Worm (Caenorhabditis elegans) whole organism, L4 larva: ENCODE data around the gene dnj-11.

Experiments
- D1046.2 ChIP-seq: fragments of 200-800 bp; sonication (Bioruptor generic); IDR thresholded peaks from 2 replicates; pipeline ENCODE4 v1.3.6; 2022; ENCODE audit warnings: missing genetic modification characterization, missing compliant biosample characterization
- F44E2.7 ChIP-seq: fragments of 200-800 bp; sonication (Bioruptor generic); IDR thresholded peaks from 2 replicates; pipeline ENCODE4 v2.1.2; 2022; ENCODE audit warnings: missing genetic modification characterization, missing compliant biosample characterization
- Y48G9A.11 ChIP-seq: fragments of 200-800 bp; sonication (Bioruptor generic); IDR thresholded peaks from 2 replicates; pipeline ENCODE4 v1.3.6; 2022; ENCODE audit warnings: missing genetic modification reagents, missing genetic modification characterization, missing compliant biosample characterization
- ZK337.2 ChIP-seq: fragments of 200-800 bp; sonication (Bioruptor generic); IDR thresholded peaks from 2 replicates; pipeline ENCODE4 v1.3.6; 2022; ENCODE audit warnings: missing genetic modification reagents, missing genetic modification characterization, missing compliant biosample characterization
- ZK546.5 ChIP-seq, 2 experiments: sonication (generic microtip); optimal IDR thresholded peaks; 2 replicates each; lab custom pipeline; 2017; ENCODE audit warnings: missing biosample characterization in 2 of 2, missing genetic modification characterization in 2 of 2
- aha-1 ChIP-seq: fragments of 150-350 bp; peaks from one replicate; lab custom pipeline; 2014; ENCODE audit warnings: missing biosample characterization, missing genetic modification characterization
- ama-1 ChIP-seq: fragments of 150-350 bp; optimal IDR thresholded peaks from 2 replicates; lab custom pipeline; 2014; ENCODE audit warnings: inconsistent platforms, mixed read lengths
- ceh-28 ChIP-seq: fragments of 150-350 bp; optimal IDR thresholded peaks from 2 replicates; lab custom pipeline; 2014; ENCODE audit warnings: missing biosample characterization, missing genetic modification reagents, missing genetic modification characterization
- ceh-62 ChIP-seq: sonication (generic microtip); optimal IDR thresholded peaks from 2 replicates; lab custom pipeline; 2017; ENCODE audit warnings: missing biosample characterization, missing genetic modification characterization
- cey-2 ChIP-seq: sonication (generic microtip); optimal IDR thresholded peaks from 3 replicates; lab custom pipeline; 2017; ENCODE audit warnings: missing genetic modification characterization, mild to moderate bottlenecking, missing compliant biosample characterization, antibody characterized with exemption, borderline replicate concordance; ENCODE audit not compliant: insufficient read depth
- daf-12 ChIP-seq: fragments of 150-350 bp; optimal IDR thresholded peaks from 2 replicates; lab custom pipeline; 2014; ENCODE audit warnings: missing biosample characterization, missing genetic modification reagents, missing genetic modification characterization
- daf-16 ChIP-seq, 3 experiments: sonication (generic microtip); optimal IDR thresholded peaks; 2 replicates each; lab custom pipeline; 2016 to 2017; ENCODE audit warnings: missing genetic modification characterization in 3 of 3, missing genetic modification reagents in 3 of 3, mild to moderate bottlenecking in 2 of 3, missing compliant biosample characterization in 2 of 3, missing biosample characterization in 1 of 3, moderate library complexity in 1 of 3
- dmd-6 ChIP-seq: fragments of 200-800 bp; sonication (Bioruptor generic); IDR thresholded peaks from 2 replicates; pipeline ENCODE4 v1.3.6; 2022; ENCODE audit warnings: missing genetic modification reagents, missing genetic modification characterization, missing compliant biosample characterization
- dve-1 ChIP-seq: sonication (generic microtip); optimal IDR thresholded peaks from 2 replicates; lab custom pipeline; 2017; ENCODE audit warnings: antibody characterized with exemption, mild to moderate bottlenecking, missing genetic modification characterization, missing compliant biosample characterization; ENCODE audit not compliant: insufficient read depth
- gei-8 ChIP-seq: fragments of 200-800 bp; sonication (Bioruptor generic); optimal IDR thresholded peaks from 2 replicates; lab custom pipeline; 2018; ENCODE audit warnings: mild to moderate bottlenecking, missing genetic modification characterization, missing compliant biosample characterization
- hif-1 ChIP-seq, 2 experiments: sonication (generic microtip); optimal IDR thresholded peaks; 2 replicates each; lab custom pipeline; 2016 to 2017; ENCODE audit warnings: missing compliant biosample characterization in 2 of 2, missing genetic modification characterization in 2 of 2, missing genetic modification reagents in 2 of 2, missing genotype in 2 of 2, mild to moderate bottlenecking in 1 of 2
- hlh-11 ChIP-seq: fragments of 200-800 bp; sonication (Bioruptor generic); optimal IDR thresholded peaks from 2 replicates; lab custom pipeline; 2018; ENCODE audit warnings: mild to moderate bottlenecking, missing genetic modification characterization, missing compliant biosample characterization
- hlh-30 ChIP-seq: sonication (generic microtip); optimal IDR thresholded peaks from 2 replicates; lab custom pipeline; 2017; ENCODE audit warnings: antibody characterized with exemption, mild to moderate bottlenecking, missing genetic modification characterization, missing compliant biosample characterization; ENCODE audit not compliant: insufficient read depth
- hmg-1.1 ChIP-seq: fragments of 200-800 bp; sonication (Bioruptor generic); IDR thresholded peaks from 2 replicates; pipeline ENCODE4 v1.3.6; 2022; ENCODE audit warnings: missing genetic modification reagents, missing genetic modification characterization, missing compliant biosample characterization
- jun-1 ChIP-seq: fragments of 150-350 bp; optimal IDR thresholded peaks from 2 replicates; lab custom pipeline; 2014; ENCODE audit warnings: missing biosample characterization, missing genetic modification reagents, missing genetic modification characterization
- lin-15B ChIP-seq: fragments of 150-350 bp; sonication (generic microtip); optimal IDR thresholded peaks from 3 replicates; lab custom pipeline; 2014; ENCODE audit warnings: missing biosample characterization, missing genetic modification characterization
- lin-38 ChIP-seq: fragments of 200-800 bp; sonication (Bioruptor generic); IDR thresholded peaks from 2 replicates; pipeline ENCODE4 v1.3.6; 2022; ENCODE audit warnings: missing genetic modification reagents, missing genetic modification characterization, missing compliant biosample characterization
- lsy-2 ChIP-seq, 2 experiments: fragments of 150-350 bp in 1 of 2; sonication (generic microtip) in 1 of 2; optimal IDR thresholded peaks; 2 replicates each; lab custom pipeline; 2014 to 2017; ENCODE audit warnings: missing biosample characterization in 2 of 2, missing genetic modification characterization in 2 of 2
- madf-5 ChIP-seq, 2 experiments: fragments of 200-800 bp; sonication (Bioruptor generic); IDR thresholded peaks; 2 replicates each; pipeline ENCODE4 v1.3.6; 2022; ENCODE audit warnings: missing compliant biosample characterization in 2 of 2, missing genetic modification characterization in 2 of 2
- mep-1 ChIP-seq: fragments of 150-350 bp; sonication (generic microtip); optimal IDR thresholded peaks from 3 replicates; lab custom pipeline; 2014; ENCODE audit warnings: missing biosample characterization, missing genetic modification characterization
- mes-2 ChIP-seq: sonication (generic microtip); optimal IDR thresholded peaks from 2 replicates; lab custom pipeline; 2016; ENCODE audit warnings: missing genotype, mild to moderate bottlenecking, missing genetic modification characterization, missing compliant biosample characterization; ENCODE audit not compliant: poor library complexity, severe bottlenecking
- mxl-3 ChIP-seq: fragments of 200-800 bp; sonication (Bioruptor generic); optimal IDR thresholded peaks from 2 replicates; lab custom pipeline; 2018; ENCODE audit warnings: mild to moderate bottlenecking, missing genetic modification characterization, missing compliant biosample characterization
- nhr-10 ChIP-seq: fragments of 150-350 bp; optimal IDR thresholded peaks from 2 replicates; lab custom pipeline; 2014; ENCODE audit warnings: missing biosample characterization, missing genetic modification characterization
- nhr-111 ChIP-seq: fragments of 200-800 bp; sonication (Bioruptor generic); optimal IDR thresholded peaks from 2 replicates; lab custom pipeline; 2018; ENCODE audit warnings: mild to moderate bottlenecking, missing genetic modification characterization, missing compliant biosample characterization
- nhr-28 ChIP-seq: fragments of 150-350 bp; optimal IDR thresholded peaks from 2 replicates; lab custom pipeline; 2014; ENCODE audit warnings: missing biosample characterization, missing genetic modification characterization
- nhr-6 ChIP-seq: fragments of 150-350 bp; optimal IDR thresholded peaks from 2 replicates; lab custom pipeline; 2014; ENCODE audit warnings: missing biosample characterization, missing genetic modification characterization
- nhr-76 ChIP-seq: fragments of 150-350 bp; optimal IDR thresholded peaks from 2 replicates; lab custom pipeline; 2014; ENCODE audit warnings: missing biosample characterization, missing genetic modification characterization
- pha-4 ChIP-seq, 2 experiments: fragments of 150-350 bp in 1 of 2; fragments of 200-800 bp in 1 of 2; sonication (Bioruptor generic) in 1 of 2; IDR thresholded peaks in 1 of 2; optimal IDR thresholded peaks in 1 of 2; 2 replicates each; pipeline versions ENCODE4 v1.3.6 to Lab custom; 2014 to 2022; ENCODE audit warnings: missing genetic modification characterization in 2 of 2, missing genetic modification reagents in 2 of 2, missing biosample characterization in 1 of 2, missing compliant biosample characterization in 1 of 2
- php-3 ChIP-seq: fragments of 200-800 bp; sonication (Bioruptor generic); IDR thresholded peaks from 2 replicates; pipeline ENCODE4 v1.3.6; 2022; ENCODE audit warnings: missing genetic modification reagents, missing genetic modification characterization, missing compliant biosample characterization
- pqm-1 ChIP-seq: sonication (generic microtip); optimal IDR thresholded peaks from 2 replicates; lab custom pipeline; 2017; ENCODE audit warnings: missing biosample characterization, missing genetic modification characterization
- saeg-2 ChIP-seq: fragments of 200-800 bp; sonication (Bioruptor generic); IDR thresholded peaks from 2 replicates; pipeline ENCODE4 v1.3.6; 2022; ENCODE audit warnings: missing genetic modification reagents, missing genetic modification characterization, missing compliant biosample characterization
- set-16 ChIP-seq: fragments of 200-800 bp; sonication (Bioruptor generic); IDR thresholded peaks from 2 replicates; pipeline ENCODE4 v1.3.6; 2022; ENCODE audit warnings: missing genetic modification reagents, missing genetic modification characterization, missing compliant biosample characterization
- snpc-1.2 ChIP-seq: fragments of 200-800 bp; sonication (Bioruptor generic); IDR thresholded peaks from 2 replicates; pipeline ENCODE4 v1.3.6; 2022; ENCODE audit warnings: missing genetic modification reagents, missing genetic modification characterization, missing compliant biosample characterization
- tag-97 ChIP-seq: fragments of 200-800 bp; sonication (Bioruptor generic); IDR thresholded peaks from 2 replicates; pipeline ENCODE4 v1.3.6; 2022; ENCODE audit warnings: missing genetic modification characterization, missing compliant biosample characterization
- unc-62 ChIP-seq, 3 experiments: fragments of 150-350 bp in 1 of 3; sonication (generic microtip); optimal IDR thresholded peaks in 2 of 3; peaks in 1 of 3; 1 replicate in 1 of 3; 2 replicates in 2 of 3; lab custom pipeline; 2014 to 2017; ENCODE audit warnings: missing biosample characterization in 3 of 3, missing genetic modification characterization in 3 of 3, missing genetic modification reagents in 3 of 3, missing genotype in 1 of 3
- vab-7 ChIP-seq: fragments of 200-800 bp; sonication (Bioruptor generic); IDR thresholded peaks from 2 replicates; pipeline ENCODE4 v1.3.6; 2022; ENCODE audit warnings: missing genetic modification reagents, missing genetic modification characterization, missing compliant biosample characterization
- zfp-3 ChIP-seq: fragments of 200-800 bp; sonication (Bioruptor generic); conservative IDR thresholded peaks from 2 replicates; pipeline ENCODE4 v1.3.6; 2022; ENCODE audit warnings: missing genetic modification reagents, missing genetic modification characterization, missing compliant biosample characterization
- zip-2 ChIP-seq: fragments of 150-350 bp; optimal IDR thresholded peaks from 2 replicates; lab custom pipeline; 2014; ENCODE audit warnings: missing biosample characterization, missing genetic modification characterization

Gene dnj-11

ce11 chrIV:6607059-6607458, 21.4 kb downstream of the dnj-11 start:
- TF ChIP-seq unc-62 (GFP tag; optimal IDR thresholded peaks at IDR 0.05 in 1 of 2; lab: Kevin White, UChicago) (peak in 1 of 2 experiments; percentile 50), unc-62 (tag; optimal IDR thresholded peaks at IDR 0.05; lab: Kevin White, UChicago) (no peak), nhr-28 (tag; lab: Kevin White, UChicago) (peak; percentile 99), aha-1 (peak; percentile 77), D1046.2 (GFP tag; lab: Robert Waterston, UW) (no peak), daf-16 (GFP tag; optimal IDR thresholded peaks at IDR 0.05; lab: Kevin White, UChicago) (no peak), daf-16 (tag; optimal IDR thresholded peaks at IDR 0.05; lab: Kevin White, UChicago) (peak; percentile 3), jun-1 (tag; lab: Kevin White, UChicago) (no peak), nhr-76 (tag; lab: Kevin White, UChicago) (no peak), pqm-1 (peak; percentile 18), cey-2 (no peak), saeg-2 (GFP tag; lab: Robert Waterston, UW) (no peak)

ce11 chrIV:6613296-6613695, 27.6 kb downstream of the dnj-11 start, which contains the start of gene drh-1:
TSS of gene drh-1 (minus strand) at chrIV:6613353.
- TF ChIP-seq daf-12 (tag; lab: Kevin White, UChicago): no peak
- TF ChIP-seq mes-2 (tag; lab: Kevin White, UChicago): peak; percentile 46
- TF ChIP-seq lin-38: peak; percentile 68
- TF ChIP-seq hif-1 (tag; optimal IDR thresholded peaks at IDR 0.05; lab: Kevin White, UChicago): no peak
- TF ChIP-seq F44E2.7: no peak
- peak; percentile 18 for TF ChIP-seq nhr-6 (tag; lab: Kevin White, UChicago)
- peak; percentile 73 for TF ChIP-seq snpc-1.2 (GFP tag; lab: Robert Waterston, UW)
- peak; percentile 44 for TF ChIP-seq dve-1 (tag; lab: Kevin White, UChicago)
- no peak for TF ChIP-seq daf-16 (GFP tag; optimal IDR thresholded peaks at IDR 0.05; lab: Kevin White, UChicago)
- TF ChIP-seq daf-16 (tag; optimal IDR thresholded peaks at IDR 0.05; lab: Kevin White, UChicago): peak; percentile 22
- peak in 1 of 2 experiments; percentile 65 for TF ChIP-seq lsy-2 (tag; optimal IDR thresholded peaks at IDR 0.05; lab: Kevin White, UChicago)

- TF ChIP-seq lin-38: peak; percentile 54
- no peak for TF ChIP-seq tag-97 (GFP tag; lab: Robert Waterston, UW)
- TF ChIP-seq hlh-30 (tag; lab: Kevin White, UChicago): peak; percentile 62
- no peak for TF ChIP-seq nhr-76 (tag; lab: Kevin White, UChicago)
- TF ChIP-seq daf-16 (GFP tag; optimal IDR thresholded peaks at IDR 0.05; lab: Kevin White, UChicago): no peak
- TF ChIP-seq daf-16 (tag; optimal IDR thresholded peaks at IDR 0.05; lab: Kevin White, UChicago): peak; percentile 26
- TF ChIP-seq mxl-3 (GFP tag; lab: Kevin White, UChicago): peak; percentile 17
- peak in 1 of 2 experiments; percentile 34 for TF ChIP-seq lsy-2 (tag; optimal IDR thresholded peaks at IDR 0.05; lab: Kevin White, UChicago)
- peak; percentile 72 for TF ChIP-seq hlh-11
- no peak for TF ChIP-seq ama-1 (lab: Kevin White, UChicago)
- peak; percentile 28 for TF ChIP-seq dve-1 (tag; lab: Kevin White, UChicago)
- no peak for TF ChIP-seq zip-2
- no peak for TF ChIP-seq nhr-111 (GFP tag; lab: Kevin White, UChicago)
- peak in 1 of 2 experiments; percentile 12 for TF ChIP-seq hif-1 (tag; optimal IDR thresholded peaks at IDR 0.05; lab: Kevin White, UChicago)
- no peak for TF ChIP-seq ceh-28 (tag; lab: Kevin White, UChicago)
- peak; percentile 18; the same call in 1 of the 2 replicates for TF ChIP-seq dmd-6
- TF ChIP-seq pha-4 (GFP tag; IDR thresholded peaks at IDR 0.05; lab: Robert Waterston, UW): peak; percentile 52; the same call in 1 of the 2 replicates
- TF ChIP-seq pha-4 (tag; optimal IDR thresholded peaks at IDR 0.05; lab: Kevin White, UChicago): no peak
- no peak for TF ChIP-seq php-3 (GFP tag; lab: Robert Waterston, UW)
- TF ChIP-seq mep-1: peak; percentile 29
Observed at ce11 chrIV:6618607-6619006, 32.9 kb downstream of the dnj-11 start.

ce11 chrIV:6621252-6621651, 35.6 kb downstream of the dnj-11 start, which contains the start of gene C01B10.3:
TSS of gene C01B10.3 (minus strand) at chrIV:6621352.
- TF ChIP-seq Y48G9A.11 (no peak), vab-7 (GFP tag; lab: Robert Waterston, UW) (no peak), ZK337.2 (GFP tag; lab: Robert Waterston, UW) (no peak), gei-8 (GFP tag; lab: Kevin White, UChicago) (no peak), madf-5 (GFP tag; IDR thresholded peaks at IDR 0.05; lab: Robert Waterston, UW) (no peak), nhr-10 (tag; lab: Kevin White, UChicago) (no peak), zfp-3 (no peak), pha-4 (GFP tag; IDR thresholded peaks at IDR 0.05; lab: Robert Waterston, UW) (no peak), pha-4 (tag; optimal IDR thresholded peaks at IDR 0.05; lab: Kevin White, UChicago) (no peak), hmg-1.1 (no peak), set-16 (GFP tag; lab: Robert Waterston, UW) (no peak), ZK546.5 (tag; optimal IDR thresholded peaks at IDR 0.05; lab: Kevin White, UChicago) (no peak), ceh-62 (tag; lab: Kevin White, UChicago) (no peak), lin-15B (tag; lab: Kevin White, UChicago) (no peak), mxl-3 (GFP tag; lab: Kevin White, UChicago) (no peak)
